Worm (Caenorhabditis elegans) whole organism, late embryonic: ENCODE results near the gene Y7A5A.9.

Experiments used
- C08G9.2 ChIP-seq: sonication (generic microtip); optimal IDR thresholded peaks from 2 replicates; lab custom pipeline; 2016; ENCODE audit warnings: mild to moderate bottlenecking, missing genetic modification characterization, moderate library complexity, missing compliant biosample characterization
- C38D4.7 ChIP-seq: fragments of 200-800 bp; sonication (Bioruptor generic); optimal IDR thresholded peaks from 2 replicates; lab custom pipeline; 2018; ENCODE audit warnings: mild to moderate bottlenecking, missing genetic modification characterization, moderate library complexity, missing compliant biosample characterization
- K02D7.2 ChIP-seq: sonication (generic microtip); optimal IDR thresholded peaks from 2 replicates; lab custom pipeline; 2017; ENCODE audit warnings: mild to moderate bottlenecking, missing genetic modification characterization, missing compliant biosample characterization
- K09A11.1 ChIP-seq: sonication (generic microtip); optimal IDR thresholded peaks from 2 replicates; lab custom pipeline; 2017; ENCODE audit warnings: antibody characterized with exemption, mild to moderate bottlenecking, missing genetic modification characterization, missing compliant biosample characterization; ENCODE audit not compliant: insufficient read depth
- Y22D7AL.16 ChIP-seq: sonication (generic microtip); optimal IDR thresholded peaks from 2 replicates; lab custom pipeline; 2016; ENCODE audit warnings: missing genetic modification characterization, missing compliant biosample characterization
- ama-1 ChIP-seq: fragments of 150-350 bp; optimal IDR thresholded peaks from 2 replicates; lab custom pipeline; 2014
- ceh-14 ChIP-seq: sonication (generic microtip); optimal IDR thresholded peaks from 2 replicates; lab custom pipeline; 2016; ENCODE audit warnings: missing genotype, missing genetic modification characterization, missing compliant biosample characterization
- ceh-19 ChIP-seq: fragments of 200-800 bp; sonication (Bioruptor generic); optimal IDR thresholded peaks from 2 replicates; lab custom pipeline; 2018; ENCODE audit warnings: mild to moderate bottlenecking, missing genetic modification characterization, missing compliant biosample characterization
- ceh-30 ChIP-seq: fragments of 150-350 bp; optimal IDR thresholded peaks from 2 replicates; lab custom pipeline; 2014; ENCODE audit warnings: missing biosample characterization, missing genetic modification characterization
- ceh-45 ChIP-seq: fragments of 200-800 bp; sonication (Bioruptor generic); IDR thresholded peaks from 2 replicates; pipeline ENCODE4 v1.3.6; 2022; ENCODE audit warnings: missing genetic modification reagents, missing genetic modification characterization, missing compliant biosample characterization
- ceh-6 ChIP-seq: fragments of 200-800 bp; sonication (Bioruptor generic); optimal IDR thresholded peaks from 2 replicates; lab custom pipeline; 2018; ENCODE audit warnings: mild to moderate bottlenecking, missing genetic modification characterization, missing compliant biosample characterization
- dmd-4 ChIP-seq: sonication (generic microtip); optimal IDR thresholded peaks from 2 replicates; lab custom pipeline; 2016; ENCODE audit warnings: borderline replicate concordance, missing genetic modification characterization, missing compliant biosample characterization
- dve-1 ChIP-seq: sonication (generic microtip); optimal IDR thresholded peaks from 2 replicates; lab custom pipeline; 2017; ENCODE audit warnings: antibody characterized with exemption, mild to moderate bottlenecking, missing genetic modification characterization, missing compliant biosample characterization
- elt-2 ChIP-seq: sonication (generic microtip); optimal IDR thresholded peaks from 2 replicates; lab custom pipeline; 2016; ENCODE audit warnings: missing genetic modification reagents, missing genetic modification characterization, missing compliant biosample characterization
- elt-4 ChIP-seq: sonication (generic microtip); optimal IDR thresholded peaks from 2 replicates; lab custom pipeline; 2016; ENCODE audit warnings: missing genetic modification characterization, missing compliant biosample characterization
- ets-4 ChIP-seq: sonication (generic microtip); optimal IDR thresholded peaks from 2 replicates; lab custom pipeline; 2016; ENCODE audit warnings: missing genetic modification characterization, missing compliant biosample characterization
- eyg-1 ChIP-seq: sonication (generic microtip); optimal IDR thresholded peaks from 2 replicates; lab custom pipeline; 2016; ENCODE audit warnings: missing genotype, missing genetic modification characterization, missing compliant biosample characterization
- gmeb-2 ChIP-seq: sonication (generic microtip); optimal IDR thresholded peaks from 2 replicates; lab custom pipeline; 2016; ENCODE audit warnings: missing genetic modification characterization, inconsistent platforms, missing compliant biosample characterization
- hlh-13 ChIP-seq: fragments of 200-800 bp; sonication (Bioruptor generic); optimal IDR thresholded peaks from 2 replicates; lab custom pipeline; 2018; ENCODE audit warnings: mild to moderate bottlenecking, missing genetic modification characterization, missing compliant biosample characterization
- hlh-15 ChIP-seq: sonication (generic microtip); optimal IDR thresholded peaks from 2 replicates; lab custom pipeline; 2016; ENCODE audit warnings: missing genetic modification characterization, missing compliant biosample characterization
- hlh-30 ChIP-seq: sonication (generic microtip); optimal IDR thresholded peaks from 2 replicates; lab custom pipeline; 2017; ENCODE audit warnings: antibody characterized with exemption, missing genetic modification characterization, missing compliant biosample characterization; ENCODE audit not compliant: insufficient read depth
- hlh-6 ChIP-seq: sonication (generic microtip); optimal IDR thresholded peaks from 2 replicates; lab custom pipeline; 2016; ENCODE audit warnings: missing genotype, missing genetic modification characterization, missing compliant biosample characterization
- hlh-8 ChIP-seq: sonication (generic microtip); optimal IDR thresholded peaks from 2 replicates; lab custom pipeline; 2016; ENCODE audit warnings: missing genotype, missing genetic modification characterization, missing compliant biosample characterization
- lim-6 ChIP-seq: sonication (generic microtip); optimal IDR thresholded peaks from 2 replicates; lab custom pipeline; 2016; ENCODE audit warnings: missing genetic modification characterization, missing compliant biosample characterization
- lin-11 ChIP-seq: fragments of 200-800 bp; sonication (Bioruptor generic); optimal IDR thresholded peaks from 2 replicates; lab custom pipeline; 2018; ENCODE audit warnings: mild to moderate bottlenecking, missing genetic modification characterization, missing compliant biosample characterization
- madf-2 ChIP-seq: sonication (generic microtip); optimal IDR thresholded peaks from 2 replicates; lab custom pipeline; 2017; ENCODE audit warnings: missing genetic modification characterization, missing compliant biosample characterization
- mec-3 ChIP-seq: sonication (generic microtip); optimal IDR thresholded peaks from 2 replicates; lab custom pipeline; 2016; ENCODE audit warnings: borderline replicate concordance, missing genetic modification characterization, missing compliant biosample characterization
- nfya-1 ChIP-seq: sonication (generic microtip); optimal IDR thresholded peaks from 2 replicates; lab custom pipeline; 2017; ENCODE audit warnings: missing genetic modification characterization, mild to moderate bottlenecking, missing compliant biosample characterization, antibody characterized with exemption, moderate library complexity
- nhr-11 ChIP-seq: fragments of 150-350 bp; optimal IDR thresholded peaks from 2 replicates; lab custom pipeline; 2014; ENCODE audit warnings: missing biosample characterization, missing genetic modification characterization
- nhr-232 ChIP-seq: sonication (generic microtip); optimal IDR thresholded peaks from 2 replicates; lab custom pipeline; 2016; ENCODE audit warnings: missing genetic modification characterization, missing compliant biosample characterization
- npax-4 ChIP-seq: sonication (generic microtip); optimal IDR thresholded peaks from 2 replicates; lab custom pipeline; 2016; ENCODE audit warnings: missing genetic modification characterization, missing compliant biosample characterization
- odd-2 ChIP-seq: sonication (generic microtip); optimal IDR thresholded peaks from 2 replicates; lab custom pipeline; 2017; ENCODE audit warnings: antibody characterized with exemption, mild to moderate bottlenecking, missing genetic modification characterization, missing compliant biosample characterization
- pag-3 ChIP-seq: sonication (generic microtip); optimal IDR thresholded peaks from 2 replicates; lab custom pipeline; 2016; ENCODE audit warnings: missing compliant biosample characterization, missing genetic modification characterization, borderline replicate concordance
- pat-9 ChIP-seq: fragments of 200-800 bp; sonication (Bioruptor generic); optimal IDR thresholded peaks from 2 replicates; lab custom pipeline; 2018; ENCODE audit warnings: mild to moderate bottlenecking, missing genetic modification characterization, moderate library complexity, missing compliant biosample characterization
- pax-1 ChIP-seq: fragments of 150-350 bp; optimal IDR thresholded peaks from 2 replicates; lab custom pipeline; 2014; ENCODE audit warnings: missing biosample characterization, missing genetic modification characterization
- pha-2 ChIP-seq: sonication (generic microtip); optimal IDR thresholded peaks from 2 replicates; lab custom pipeline; 2017; ENCODE audit warnings: mild to moderate bottlenecking, missing genetic modification characterization, missing compliant biosample characterization
- pqm-1 ChIP-seq: sonication (generic microtip); optimal IDR thresholded peaks from 2 replicates; lab custom pipeline; 2016; ENCODE audit warnings: missing genetic modification characterization, missing compliant biosample characterization
- pros-1 ChIP-seq: fragments of 150-350 bp; optimal IDR thresholded peaks from 2 replicates; lab custom pipeline; 2014; ENCODE audit warnings: missing biosample characterization, missing genetic modification reagents, missing genetic modification characterization
- ref-2 ChIP-seq: sonication (generic microtip); optimal IDR thresholded peaks from 2 replicates; lab custom pipeline; 2016; ENCODE audit warnings: missing genetic modification characterization, missing compliant biosample characterization
- sdc-2 ChIP-seq: sonication (generic microtip); optimal IDR thresholded peaks from 2 replicates; lab custom pipeline; 2016; ENCODE audit warnings: missing genotype, missing genetic modification characterization, missing compliant biosample characterization
- syd-9 ChIP-seq: sonication (generic microtip); optimal IDR thresholded peaks from 2 replicates; lab custom pipeline; 2016; ENCODE audit warnings: mild to moderate bottlenecking, missing genetic modification characterization, moderate library complexity, missing compliant biosample characterization
- tbx-2 ChIP-seq: sonication (generic microtip); optimal IDR thresholded peaks from 2 replicates; lab custom pipeline; 2016; ENCODE audit warnings: missing genetic modification characterization, missing compliant biosample characterization
- tbx-7 ChIP-seq: sonication (generic microtip); optimal IDR thresholded peaks from 2 replicates; lab custom pipeline; 2016; ENCODE audit warnings: missing genotype, missing genetic modification characterization, missing compliant biosample characterization
- unc-42 ChIP-seq: sonication (generic microtip); optimal IDR thresholded peaks from 2 replicates; lab custom pipeline; 2016; ENCODE audit warnings: missing genotype, missing genetic modification characterization, missing compliant biosample characterization
- zip-5 ChIP-seq: sonication (generic microtip); optimal IDR thresholded peaks from 2 replicates; lab custom pipeline; 2016; ENCODE audit warnings: missing genetic modification characterization, missing compliant biosample characterization
- ztf-16 ChIP-seq: sonication (generic microtip); optimal IDR thresholded peaks from 2 replicates; lab custom pipeline; 2017; ENCODE audit warnings: missing genetic modification characterization, missing compliant biosample characterization

Y7A5A.9 gene

DNA sequence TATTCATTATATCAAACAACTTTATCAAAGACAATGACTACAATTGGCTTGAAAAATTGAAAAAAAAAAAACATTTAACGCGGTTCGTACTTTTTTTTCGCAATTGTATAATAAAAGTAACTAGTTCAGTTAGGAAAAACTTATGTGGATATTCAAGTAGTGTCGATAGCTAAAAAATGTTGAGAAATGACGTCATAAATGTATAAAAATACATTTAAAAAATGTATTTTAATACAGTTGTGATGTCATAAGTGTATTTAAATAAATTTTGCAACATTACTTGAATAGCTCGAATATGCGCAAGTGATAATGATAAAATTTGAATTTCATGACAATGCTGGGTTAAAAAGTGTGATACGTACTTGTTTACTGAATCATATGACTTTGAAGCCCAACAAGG lies 4.6 kb downstream of the Y7A5A.9 start:
- no peak for TF ChIP-seq pag-3 (tag; lab: Kevin White, UChicago)
- no peak for TF ChIP-seq eyg-1
- no peak for TF ChIP-seq gmeb-2 (tag; lab: Kevin White, UChicago)
- TF ChIP-seq hlh-6 (tag; lab: Kevin White, UChicago) = no peak
- no peak for TF ChIP-seq ceh-6
- TF ChIP-seq C08G9.2 = no peak
- no peak for TF ChIP-seq ztf-16
- TF ChIP-seq hlh-30 (tag; lab: Kevin White, UChicago) = no peak
- TF ChIP-seq tbx-7 (tag; lab: Kevin White, UChicago) = no peak
- no peak for TF ChIP-seq nhr-11 (tag; lab: Kevin White, UChicago)
- no peak for TF ChIP-seq zip-5 (tag; lab: Kevin White, UChicago)

DNA sequence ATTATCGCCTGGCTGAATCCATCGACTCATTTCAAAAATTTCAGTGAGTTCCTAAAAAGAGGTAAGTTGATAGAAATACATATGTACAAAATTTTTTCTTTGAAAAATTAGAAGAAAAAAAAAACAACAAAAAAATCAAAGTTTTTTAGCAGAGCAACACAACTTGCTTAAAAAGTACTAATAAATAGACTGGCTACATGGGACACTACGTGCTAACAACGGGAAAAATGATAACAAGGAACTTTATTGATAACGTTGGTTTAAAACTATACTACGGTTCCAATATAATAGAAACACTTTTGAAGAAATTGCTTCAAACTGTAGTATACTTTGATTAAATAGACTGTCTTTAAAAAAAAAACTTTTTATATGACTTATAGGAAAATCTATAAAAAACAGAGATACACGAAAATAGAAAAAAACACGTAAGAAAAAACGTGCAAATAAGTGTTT lies 11.6 kb downstream of the Y7A5A.9 start, which contains the start of gene acox-1.6:
acox-1.6 (minus strand) TSS at position 51 of the 453 bp plus-strand sequence.
- TF ChIP-seq elt-2 (tag; lab: Kevin White, UChicago) (peak; percentile 41), nhr-232 (tag; lab: Kevin White, UChicago) (no peak)

DNA sequence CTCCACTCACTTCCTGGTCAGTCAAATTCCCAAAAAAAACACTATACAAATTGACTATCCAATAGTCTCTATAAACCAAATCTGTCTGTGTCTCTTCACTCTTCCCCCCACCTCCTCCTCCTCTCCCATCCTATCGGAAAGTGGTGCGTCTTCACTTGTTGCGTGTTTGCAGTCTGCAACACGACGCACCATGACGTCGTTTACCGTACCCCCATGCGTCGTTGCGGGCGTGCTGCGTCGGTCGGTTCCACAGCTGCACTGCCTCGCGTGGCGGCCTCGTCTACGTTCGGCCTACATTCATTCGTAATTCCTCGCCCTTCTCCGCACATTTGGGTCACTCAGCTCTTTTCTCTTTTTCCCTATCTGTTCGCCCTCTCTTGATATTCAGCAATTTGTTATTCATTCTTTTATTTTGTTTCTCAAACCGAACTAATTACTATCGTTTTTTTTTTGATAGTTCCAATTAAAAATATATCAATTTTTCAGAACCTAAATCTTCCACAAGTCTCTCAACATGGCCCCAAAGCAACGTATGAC lies 14.2 kb downstream of the Y7A5A.9 start, which contains the start of gene serp-1.1:
serp-1.1 (plus strand) TSS at position 487 of the 537 bp plus-strand sequence.
- TF ChIP-seq syd-9 (tag; lab: Kevin White, UChicago) (peak; percentile 81), ceh-6 (peak; percentile 62), hlh-13 (GFP tag; lab: Kevin White, UChicago) (no peak), sdc-2 (peak; percentile 93), hlh-6 (tag; lab: Kevin White, UChicago) (peak; percentile 61), nhr-11 (tag; lab: Kevin White, UChicago) (no peak), nfya-1 (tag; lab: Kevin White, UChicago) (peak; percentile 99), hlh-8 (tag; lab: Kevin White, UChicago) (peak; percentile 77), nhr-232 (tag; lab: Kevin White, UChicago) (peak; percentile 48), pqm-1 (tag; lab: Kevin White, UChicago) (peak; percentile 80), ets-4 (tag; lab: Kevin White, UChicago) (peak; percentile 78), pat-9 (peak; percentile 49), ceh-19 (GFP tag; lab: Kevin White, UChicago) (peak; percentile 37), madf-2 (tag; lab: Kevin White, UChicago) (peak; percentile 70), ztf-16 (peak; percentile 84), pros-1 (peak; percentile 98), pha-2 (tag; lab: Kevin White, UChicago) (peak; percentile 67), tbx-2 (tag; lab: Kevin White, UChicago) (peak; percentile 97), ref-2 (tag; lab: Kevin White, UChicago) (peak; percentile 96), K02D7.2 (tag; lab: Kevin White, UChicago) (no peak), eyg-1 (peak; percentile 55), unc-42 (peak; percentile 81), dve-1 (peak; percentile 78), ceh-30 (tag; lab: Kevin White, UChicago) (no peak), dmd-4 (peak; percentile 75), lin-11 (peak; percentile 13), elt-4 (no peak), tbx-7 (tag; lab: Kevin White, UChicago) (peak; percentile 74), hlh-15 (tag; lab: Kevin White, UChicago) (no peak), Y22D7AL.16 (tag; lab: Kevin White, UChicago) (no peak), C38D4.7 (GFP tag; lab: Kevin White, UChicago) (peak; percentile 28), lim-6 (no peak), pax-1 (tag; lab: Kevin White, UChicago) (peak; percentile 64), mec-3 (peak; percentile 66), ceh-14 (tag; lab: Kevin White, UChicago) (peak; percentile 82), ama-1 (lab: Kevin White, UChicago) (no peak), C08G9.2 (peak; percentile 75), npax-4 (tag; lab: Kevin White, UChicago) (peak; percentile 6), odd-2 (tag; lab: Kevin White, UChicago) (no peak), ceh-45 (GFP tag; lab: Robert Waterston, UW) (no peak), hlh-30 (tag; lab: Kevin White, UChicago) (peak; percentile 74), pag-3 (tag; lab: Kevin White, UChicago) (peak; percentile 52), K09A11.1 (tag; lab: Kevin White, UChicago) (peak; percentile 44)
